Worm (Caenorhabditis elegans): Measurements from ENCODE around the gene Y41D4B.1.

DNA sequence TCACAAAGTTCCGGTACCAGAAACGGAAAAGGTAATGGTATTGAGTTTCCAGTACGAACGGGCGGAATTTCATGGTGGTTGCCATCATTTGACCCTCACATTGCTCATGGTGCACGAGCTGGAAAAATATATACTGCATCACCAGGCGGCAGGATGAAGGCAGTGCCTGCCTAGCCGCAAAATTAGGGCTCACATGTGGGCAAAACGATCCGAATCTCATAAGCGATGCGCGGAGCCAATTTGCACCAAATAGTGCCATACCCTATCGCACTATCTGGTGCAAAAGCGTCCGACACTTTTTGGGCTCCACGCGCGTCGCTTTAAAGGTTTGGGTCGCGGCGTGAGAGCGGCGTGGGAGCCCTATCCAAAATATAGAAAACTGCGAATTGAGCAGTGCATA, 6.7 kb downstream of the Y41D4B.1 start:
- TF ChIP-seq nhr-11 (tag; optimal IDR thresholded peaks at IDR 0.05) = no peak
- no peak for TF ChIP-seq ceh-14 (tag; optimal IDR thresholded peaks at IDR 0.05)
- TF ChIP-seq C38D4.7 (GFP tag; optimal IDR thresholded peaks at IDR 0.05) = no peak
- TF ChIP-seq sox-4 (tag; optimal IDR thresholded peaks at IDR 0.05) = no peak
- TF ChIP-seq zip-5 (tag; optimal IDR thresholded peaks at IDR 0.05) = no peak
- no peak for TF ChIP-seq elt-2 (tag; optimal IDR thresholded peaks at IDR 0.05)
- TF ChIP-seq nfya-1 (tag; optimal IDR thresholded peaks at IDR 0.05) = no peak
